Worm (Caenorhabditis elegans): ENCODE data around the gene F26G1.10.

ce11 chrII:4727769-4728168 is 46.4 kb upstream of the F26G1.10 start, which contains the start of gene ttr-41:
- no peak for TF ChIP-seq skn-1 (tag; optimal IDR thresholded peaks at IDR 0.05)
- no peak for TF ChIP-seq tag-97 (GFP tag; IDR thresholded peaks at IDR 0.05)
- TF ChIP-seq T26A8.4 (GFP tag; IDR thresholded peaks at IDR 0.05), result no peak
- no peak for TF ChIP-seq daf-16 (GFP tag; optimal IDR thresholded peaks at IDR 0.05)
- no peak for TF ChIP-seq daf-16 (tag; optimal IDR thresholded peaks at IDR 0.05)
- TF ChIP-seq sdz-12 (GFP tag; optimal IDR thresholded peaks at IDR 0.05), result no peak
- TF ChIP-seq ces-1 (GFP tag; optimal IDR thresholded peaks at IDR 0.05), result no peak
- TF ChIP-seq set-16 (GFP tag; IDR thresholded peaks at IDR 0.05), result no peak
- no peak for TF ChIP-seq nhr-6 (tag; optimal IDR thresholded peaks at IDR 0.05)
- no peak for TF ChIP-seq mdt-29 (GFP tag; IDR thresholded peaks at IDR 0.05)
- TF ChIP-seq saeg-2 (GFP tag; IDR thresholded peaks at IDR 0.05), result no peak
- no peak for TF ChIP-seq pha-4 (GFP tag; IDR thresholded peaks at IDR 0.05)
- TF ChIP-seq pha-4 (tag; optimal IDR thresholded peaks at IDR 0.05), result no peak
- no peak for TF ChIP-seq ceh-82 (tag; optimal IDR thresholded peaks at IDR 0.05)
- TF ChIP-seq nhr-77 (tag; optimal IDR thresholded peaks at IDR 0.05), result no peak
- no peak for TF ChIP-seq egl-43 (GFP tag; IDR thresholded peaks at IDR 0.05)

Measured in whole organism, L4 larva.